Worm (Caenorhabditis elegans) whole organism, L3 larva: Measurements from ENCODE around the gene ippk-1.
A peak's percentile ranks its signal among the peaks of the same experiment; 100 is the strongest.

Source experiments
- ZK546.5 ChIP-seq: sonication (generic microtip); optimal IDR thresholded peaks from 2 replicates; lab custom pipeline; 2017; ENCODE audit warnings: missing biosample characterization, missing genetic modification characterization
- aly-2 ChIP-seq: fragments of 150-350 bp; optimal IDR thresholded peaks from 2 replicates; lab custom pipeline; 2014; ENCODE audit warnings: missing biosample characterization, missing genetic modification characterization
- egl-27 ChIP-seq: sonication (generic microtip); optimal IDR thresholded peaks from 4 replicates; lab custom pipeline; 2017; ENCODE audit warnings: missing biosample characterization, missing genetic modification reagents, missing genetic modification characterization
- egl-5 ChIP-seq: fragments of 150-350 bp; optimal IDR thresholded peaks from 2 replicates; lab custom pipeline; 2017; ENCODE audit warnings: missing biosample characterization, missing genetic modification reagents, missing genetic modification characterization, inconsistent platforms
- elt-1 ChIP-seq: fragments of 150-350 bp; optimal IDR thresholded peaks from 2 replicates; lab custom pipeline; 2014; ENCODE audit warnings: missing biosample characterization, missing genetic modification characterization
- elt-2 ChIP-seq: sonication (generic microtip); optimal IDR thresholded peaks from 2 replicates; lab custom pipeline; 2016; ENCODE audit warnings: missing genetic modification reagents, mild to moderate bottlenecking, missing genetic modification characterization, missing compliant biosample characterization
- eor-1 ChIP-seq, 2 experiments: fragments of 150-350 bp; optimal IDR thresholded peaks; 2 replicates each; lab custom pipeline; 2014 to 2018; ENCODE audit warnings: missing biosample characterization in 2 of 2, missing genetic modification characterization in 2 of 2
- fkh-2 ChIP-seq: fragments of 150-350 bp; optimal IDR thresholded peaks from 2 replicates; lab custom pipeline; 2014; ENCODE audit warnings: missing biosample characterization, missing genetic modification reagents, missing genetic modification characterization
- hmg-11 ChIP-seq: sonication (generic microtip); optimal IDR thresholded peaks from 2 replicates; lab custom pipeline; 2016; ENCODE audit warnings: missing genetic modification characterization, missing compliant biosample characterization
- jun-1 ChIP-seq: fragments of 150-350 bp; optimal IDR thresholded peaks from 2 replicates; lab custom pipeline; 2014; ENCODE audit warnings: missing biosample characterization, missing genetic modification reagents, missing genetic modification characterization
- lin-39 ChIP-seq: fragments of 150-350 bp; optimal IDR thresholded peaks from 2 replicates; lab custom pipeline; 2018; ENCODE audit warnings: missing biosample characterization, missing genetic modification reagents, missing genetic modification characterization
- lsy-12 ChIP-seq: sonication (generic microtip); optimal IDR thresholded peaks from 2 replicates; lab custom pipeline; 2016; ENCODE audit warnings: mild to moderate bottlenecking, missing genetic modification characterization, missing compliant biosample characterization
- nfya-1 ChIP-seq: sonication (generic microtip); optimal IDR thresholded peaks from 2 replicates; lab custom pipeline; 2017; ENCODE audit warnings: missing genetic modification characterization, mild to moderate bottlenecking, missing compliant biosample characterization, antibody characterized with exemption, moderate library complexity; ENCODE audit not compliant: insufficient read depth
- nhr-12 ChIP-seq: fragments of 150-350 bp; optimal IDR thresholded peaks from 2 replicates; lab custom pipeline; 2014; ENCODE audit warnings: missing biosample characterization, missing genetic modification characterization
- nhr-23 ChIP-seq: fragments of 150-350 bp; optimal IDR thresholded peaks from 2 replicates; lab custom pipeline; 2014; ENCODE audit warnings: missing biosample characterization, missing genetic modification reagents, missing genetic modification characterization
- nhr-237 ChIP-seq: fragments of 150-350 bp; optimal IDR thresholded peaks from 2 replicates; lab custom pipeline; 2014; ENCODE audit warnings: missing biosample characterization, missing genetic modification characterization
- nhr-25 ChIP-seq: sonication (generic microtip); optimal IDR thresholded peaks from 2 replicates; lab custom pipeline; 2017; ENCODE audit warnings: missing biosample characterization, missing genetic modification characterization
- nhr-28 ChIP-seq: fragments of 150-350 bp; optimal IDR thresholded peaks from 2 replicates; lab custom pipeline; 2014; ENCODE audit warnings: missing biosample characterization, missing genetic modification characterization
- nhr-43 ChIP-seq: sonication (generic microtip); optimal IDR thresholded peaks from 2 replicates; lab custom pipeline; 2016; ENCODE audit warnings: mild to moderate bottlenecking, missing genetic modification characterization, missing compliant biosample characterization; ENCODE audit not compliant: poor library complexity, severe bottlenecking
- nhr-67 ChIP-seq: fragments of 150-350 bp; optimal IDR thresholded peaks from 2 replicates; lab custom pipeline; 2014; ENCODE audit warnings: missing biosample characterization, missing genetic modification characterization
- pha-4 ChIP-seq: fragments of 150-350 bp; optimal IDR thresholded peaks from 2 replicates; lab custom pipeline; 2014; ENCODE audit warnings: missing biosample characterization, missing genetic modification reagents, missing genetic modification characterization
- pqm-1 ChIP-seq: fragments of 150-350 bp; optimal IDR thresholded peaks from 2 replicates; lab custom pipeline; 2017; ENCODE audit warnings: missing biosample characterization, missing genetic modification characterization, inconsistent platforms
- sea-2 ChIP-seq: fragments of 150-350 bp; sonication (generic microtip); optimal IDR thresholded peaks from 4 replicates; lab custom pipeline; 2014; ENCODE audit warnings: missing biosample characterization, missing genetic modification reagents, missing genetic modification characterization
- skn-1 ChIP-seq: fragments of 150-350 bp; optimal IDR thresholded peaks from 2 replicates; lab custom pipeline; 2014; ENCODE audit warnings: missing biosample characterization, missing genetic modification characterization
- tbx-2 ChIP-seq: sonication (generic microtip); optimal IDR thresholded peaks from 2 replicates; lab custom pipeline; 2016; ENCODE audit warnings: mild to moderate bottlenecking, missing genetic modification characterization, missing compliant biosample characterization
- unc-39 ChIP-seq: sonication (generic microtip); optimal IDR thresholded peaks from 4 replicates; lab custom pipeline; 2017; ENCODE audit warnings: missing biosample characterization, missing genetic modification characterization
- unc-62 ChIP-seq: fragments of 150-350 bp; sonication (generic microtip); optimal IDR thresholded peaks from 4 replicates; lab custom pipeline; 2014; ENCODE audit warnings: missing biosample characterization, missing genetic modification reagents, missing genetic modification characterization
- ztf-11 ChIP-seq: fragments of 150-350 bp; optimal IDR thresholded peaks from 2 replicates; lab custom pipeline; 2014; ENCODE audit warnings: missing biosample characterization, missing genetic modification characterization

The ippk-1 gene

DNA sequence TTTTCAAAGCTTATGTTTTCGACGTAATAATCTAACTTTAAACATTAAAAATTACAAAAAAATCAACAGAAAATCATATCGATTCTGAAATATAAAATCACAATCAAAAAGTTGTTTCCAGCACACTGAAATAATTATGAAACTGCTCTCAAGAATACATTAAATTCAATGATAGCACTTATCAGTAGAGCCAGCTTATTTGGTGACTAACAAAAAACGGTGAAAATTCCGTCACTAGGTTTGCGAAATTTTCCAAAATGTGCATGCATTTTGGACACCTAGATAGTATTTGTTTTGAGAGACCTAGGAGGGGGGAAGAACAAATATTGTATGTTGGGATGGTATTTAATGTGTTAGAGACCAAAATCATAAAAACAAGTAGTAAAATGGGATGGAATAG is 20.4 kb downstream of the ippk-1 start:
- no peak for TF ChIP-seq skn-1 (tag; lab: Kevin White, UChicago)
- no peak for TF ChIP-seq nhr-237
- TF ChIP-seq egl-27 = no peak
- TF ChIP-seq tbx-2 = no peak
- no peak for TF ChIP-seq fkh-2
- peak; percentile 34 for TF ChIP-seq pqm-1 (tag; lab: Kevin White, UChicago)
- TF ChIP-seq unc-39 (tag; lab: Kevin White, UChicago) = no peak
- no peak for TF ChIP-seq nfya-1 (tag; lab: Kevin White, UChicago)
- no peak for TF ChIP-seq sea-2 (GFP tag; lab: Kevin White, UChicago)
- TF ChIP-seq lin-39 (tag; lab: Kevin White, UChicago) = no peak
- no peak for TF ChIP-seq eor-1 (tag; optimal IDR thresholded peaks at IDR 0.05; lab: Kevin White, UChicago)
- TF ChIP-seq pha-4 = peak; percentile 0
- peak; percentile 72 for TF ChIP-seq elt-2
- TF ChIP-seq nhr-23 (tag; lab: Kevin White, UChicago) = no peak
- TF ChIP-seq, all 47 proteins: peak for 3

DNA sequence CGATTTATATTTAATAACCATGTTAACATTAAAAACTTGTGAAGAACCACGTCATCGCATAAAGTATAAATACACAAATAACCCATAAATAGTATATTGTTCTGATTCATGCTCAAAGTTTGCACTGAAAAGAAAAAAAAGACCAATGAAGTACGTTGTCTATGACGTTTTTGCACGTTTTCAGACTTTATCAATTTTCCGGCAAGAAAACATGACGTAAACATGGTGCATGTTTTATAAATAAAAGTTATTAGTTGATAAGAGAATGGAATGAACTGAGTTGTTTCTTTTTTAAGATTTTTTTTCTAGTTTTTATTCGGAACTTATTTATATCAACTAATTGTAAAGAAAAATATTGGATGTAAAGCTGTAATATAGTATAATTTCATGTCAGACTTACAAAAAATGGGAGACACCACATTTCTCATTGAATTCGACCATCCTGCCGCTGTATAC is 22.0 kb downstream of the ippk-1 start, which contains the start of gene arrd-8:
Gene arrd-8 (plus strand): TSS at position 406 of the 456 bp plus-strand sequence.
- TF ChIP-seq nhr-43 (no peak), pqm-1 (tag; lab: Kevin White, UChicago) (peak; percentile 92), elt-2 (peak; percentile 64), elt-1 (no peak), pha-4 (peak; percentile 55), jun-1 (tag; lab: Kevin White, UChicago) (no peak)
- TF ChIP-seq, all 47 proteins: peak for 3

DNA sequence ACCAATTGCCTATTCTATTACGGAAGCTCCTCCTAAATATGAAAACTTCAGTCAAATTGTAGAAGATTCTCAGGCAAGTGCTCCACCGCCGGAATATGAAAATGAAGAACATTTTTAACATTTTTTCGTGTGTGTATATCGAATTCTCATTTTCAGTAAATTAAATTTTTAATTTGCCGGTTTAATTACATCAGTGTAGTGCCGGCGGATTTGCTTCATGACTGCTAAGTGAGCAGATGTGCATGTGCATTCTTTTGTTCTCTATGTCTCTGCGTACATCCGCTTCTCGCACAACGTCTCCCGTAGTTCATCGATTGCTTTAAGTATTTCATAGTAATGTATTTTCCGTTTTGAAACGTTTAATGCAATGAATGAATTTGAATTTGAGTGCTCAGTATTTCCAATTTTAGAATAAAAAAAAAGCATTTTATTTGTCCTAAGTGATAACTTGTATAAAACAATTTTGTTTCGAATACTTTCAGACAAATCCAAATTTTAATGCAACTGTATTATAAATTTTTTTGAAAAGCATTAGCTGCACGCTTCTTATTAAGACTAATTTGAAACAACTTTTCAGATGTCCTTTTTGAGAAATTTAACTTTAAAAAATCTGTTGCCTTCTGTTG is 24.9 kb downstream of the ippk-1 start, which contains the start of gene Y17G7B.22:
Gene Y17G7B.22 (plus strand): TSS at position 576 of the 626 bp plus-strand sequence.
- TF ChIP-seq lsy-12 = no peak
- no peak for TF ChIP-seq elt-2
- no peak for TF ChIP-seq nhr-25 (tag; lab: Kevin White, UChicago)
- no peak for TF ChIP-seq hmg-11 (tag; lab: Kevin White, UChicago)
- TF ChIP-seq nhr-237 = no peak

DNA sequence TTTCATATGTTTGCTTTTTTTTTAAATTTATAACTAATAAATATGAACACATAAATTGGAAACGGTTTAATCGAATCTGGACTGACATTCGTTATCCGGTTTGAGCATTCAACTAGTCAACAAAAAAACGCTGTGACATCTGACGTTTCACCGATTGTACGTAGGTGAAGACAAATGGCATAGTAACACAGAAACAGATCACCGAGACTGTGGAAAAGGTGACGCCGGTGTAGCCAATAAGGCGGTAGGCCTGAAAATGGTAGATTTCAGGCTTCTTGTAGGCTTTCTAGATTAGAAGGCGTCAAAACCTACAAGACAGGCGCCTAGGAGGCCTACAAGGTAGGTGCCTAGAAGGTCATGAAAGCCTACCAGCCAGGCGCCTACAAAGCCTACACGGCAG is 28.5 kb downstream of the ippk-1 start:
- TF ChIP-seq unc-62 (GFP tag; lab: Kevin White, UChicago) = no peak
- TF ChIP-seq nhr-28 (tag; lab: Kevin White, UChicago) = no peak
- no peak for TF ChIP-seq elt-1

DNA sequence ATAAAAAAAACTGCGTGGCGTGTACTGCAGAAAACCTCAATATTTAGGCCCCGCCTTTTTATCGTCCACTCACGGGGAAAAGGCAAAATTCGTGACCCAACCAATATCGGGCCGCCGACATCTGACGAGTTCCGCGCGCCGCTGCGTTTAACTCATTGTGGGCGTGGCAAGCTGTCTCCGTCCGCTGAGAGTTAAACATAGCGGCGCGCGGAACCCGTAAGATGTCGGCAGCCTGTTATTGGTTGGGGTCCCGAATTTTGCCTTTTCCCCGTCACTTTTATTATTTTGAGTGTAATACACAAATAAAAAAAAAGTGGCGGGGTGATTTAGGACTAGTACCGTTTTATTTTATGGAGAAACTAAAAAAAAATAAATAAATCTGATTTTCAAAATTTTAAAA is 33.6 kb downstream of the ippk-1 start:
- TF ChIP-seq ztf-11 (no peak), jun-1 (tag; lab: Kevin White, UChicago) (no peak), nhr-12 (tag; lab: Kevin White, UChicago) (no peak), skn-1 (tag; lab: Kevin White, UChicago) (no peak), aly-2 (tag; lab: Kevin White, UChicago) (no peak), nhr-67 (tag; lab: Kevin White, UChicago) (no peak), tbx-2 (no peak), sea-2 (GFP tag; lab: Kevin White, UChicago) (no peak), nhr-43 (no peak), egl-5 (no peak), nfya-1 (tag; lab: Kevin White, UChicago) (no peak), ZK546.5 (tag; lab: Kevin White, UChicago) (no peak), nhr-23 (tag; lab: Kevin White, UChicago) (no peak)
- TF ChIP-seq, all 47 proteins: peak for 0

DNA sequence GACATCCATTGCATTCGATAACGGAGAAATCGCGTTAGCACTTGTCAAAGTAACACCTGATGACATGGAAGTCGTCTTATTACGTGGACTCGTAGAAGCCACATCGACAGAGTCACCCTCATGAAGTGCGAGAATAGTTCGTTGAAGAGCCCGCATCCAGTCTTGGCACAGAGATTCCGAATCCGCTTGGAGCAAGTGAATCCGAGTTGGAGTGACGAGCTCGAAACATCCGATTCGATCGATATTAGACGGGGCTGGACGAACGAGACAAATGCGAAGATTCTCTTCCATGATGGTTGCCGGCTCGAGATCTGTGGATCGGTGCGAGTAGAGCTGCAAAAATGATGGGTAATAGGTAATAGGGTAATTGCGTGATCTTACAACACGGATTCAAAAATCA is 34.6 kb downstream of the ippk-1 start:
- TF ChIP-seq lin-39 (tag; lab: Kevin White, UChicago) (no peak), unc-62 (GFP tag; lab: Kevin White, UChicago) (no peak)

DNA sequence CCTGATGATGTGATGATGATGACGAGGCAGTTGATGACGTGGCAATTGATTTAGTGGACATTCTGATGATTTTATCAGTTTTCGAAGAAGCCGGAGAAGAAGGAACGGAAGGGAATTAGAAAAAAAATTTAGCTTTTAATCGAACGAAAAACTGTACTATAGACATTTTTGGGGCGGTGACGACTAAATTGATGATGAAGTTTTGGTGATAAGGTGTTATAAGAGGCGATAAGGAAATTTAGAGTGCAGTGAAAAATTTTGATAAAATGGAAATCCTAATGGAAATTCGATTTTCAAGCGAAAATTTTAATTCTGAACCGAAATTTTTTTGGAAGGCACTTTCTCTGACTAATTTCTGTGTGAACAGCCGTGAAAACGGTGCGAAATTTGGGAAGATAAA is 37.3 kb downstream of the ippk-1 start:
- TF ChIP-seq eor-1 (tag; optimal IDR thresholded peaks at IDR 0.05; lab: Kevin White, UChicago) (no peak), elt-2 (peak; percentile 71)
